Worm (Caenorhabditis elegans): ENCODE results near the gene tdo-2.
A peak's percentile ranks its signal among the peaks of the same experiment; 100 is the strongest.

The tdo-2 gene

DNA sequence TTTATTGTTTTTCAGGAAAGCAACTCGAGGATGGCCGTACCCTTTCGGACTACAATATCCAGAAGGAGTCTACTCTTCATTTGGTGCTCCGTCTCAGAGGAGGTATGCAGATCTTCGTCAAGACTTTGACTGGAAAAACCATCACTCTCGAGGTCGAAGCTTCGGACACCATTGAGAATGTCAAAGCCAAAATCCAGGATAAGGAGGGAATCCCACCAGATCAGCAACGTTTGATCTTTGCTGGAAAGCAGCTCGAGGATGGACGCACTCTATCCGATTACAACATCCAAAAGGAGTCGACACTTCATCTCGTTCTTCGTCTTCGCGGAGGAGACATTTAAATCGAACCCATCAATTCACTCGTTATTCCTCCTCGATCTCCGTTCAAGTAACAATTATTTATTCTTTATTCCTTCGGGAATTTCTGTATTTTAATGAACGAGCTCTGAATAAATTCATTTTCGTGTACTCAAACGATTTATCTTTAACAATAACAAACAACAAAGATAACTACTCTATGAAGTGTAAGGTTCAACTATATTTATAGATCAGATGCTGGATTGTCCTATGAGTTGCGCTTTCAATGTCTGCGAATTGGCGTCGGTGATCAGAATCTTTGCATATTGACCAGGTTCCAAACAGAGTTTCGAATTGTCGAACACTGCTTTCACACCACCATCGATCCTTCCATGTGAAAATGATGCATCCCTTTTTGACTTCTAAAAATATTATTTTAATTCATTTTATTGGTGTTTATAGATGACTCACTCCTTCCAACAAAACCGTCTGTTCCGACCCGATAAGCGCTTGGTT is 23.8 kb upstream of the tdo-2 start:
- TF ChIP-seq unc-62 (GFP tag; optimal IDR thresholded peaks at IDR 0.05) (no peak), ceh-90 (tag; optimal IDR thresholded peaks at IDR 0.05) (no peak), nhr-237 (tag; optimal IDR thresholded peaks at IDR 0.05) (no peak), lsy-2 (tag; optimal IDR thresholded peaks at IDR 0.05) (peak in 1 of 2 experiments; percentile 18), dsc-1 (tag; optimal IDR thresholded peaks at IDR 0.05) (peak; percentile 3), zip-4 (GFP tag; optimal IDR thresholded peaks at IDR 0.05) (no peak), blmp-1 (tag; optimal IDR thresholded peaks at IDR 0.05) (no peak), efl-3 (GFP tag; optimal IDR thresholded peaks at IDR 0.05) (no peak), ceh-8 (GFP tag; optimal IDR thresholded peaks at IDR 0.05) (no peak), xbp-1 (tag; optimal IDR thresholded peaks at IDR 0.05) (peak; percentile 18), hlh-4 (tag; optimal IDR thresholded peaks at IDR 0.05) (no peak), nhr-11 (tag; optimal IDR thresholded peaks at IDR 0.05) (no peak), irx-1 (tag; optimal IDR thresholded peaks at IDR 0.05) (no peak), tlp-1 (tag; optimal IDR thresholded peaks at IDR 0.05) (no peak), ceh-82 (tag; optimal IDR thresholded peaks at IDR 0.05) (no peak), nhr-90 (tag; optimal IDR thresholded peaks at IDR 0.05; ENCODE audit: poor library complexity) (peak; percentile 68), vab-15 (tag; optimal IDR thresholded peaks at IDR 0.05) (no peak), swsn-7 (tag; optimal IDR thresholded peaks at IDR 0.05) (no peak), egl-27 (tag; optimal IDR thresholded peaks at IDR 0.05) (no peak), aha-1 (tag; optimal IDR thresholded peaks at IDR 0.05) (no peak), egl-13 (tag; optimal IDR thresholded peaks at IDR 0.05) (no peak), ztf-11 (tag; optimal IDR thresholded peaks at IDR 0.05) (peak in 1 of 2 experiments; percentile 19), tbx-2 (tag; optimal IDR thresholded peaks at IDR 0.05) (no peak), rnt-1 (tag; optimal IDR thresholded peaks at IDR 0.05) (no peak), hlh-17 (GFP tag; optimal IDR thresholded peaks at IDR 0.05; ENCODE audit: borderline replicate concordance) (no peak), mdl-1 (tag; optimal IDR thresholded peaks at IDR 0.05) (no peak), alr-1 (tag; optimal IDR thresholded peaks at IDR 0.05; ENCODE audit: borderline replicate concordance) (no peak), fkh-4 (tag; optimal IDR thresholded peaks at IDR 0.05; ENCODE audit: borderline replicate concordance) (no peak), nhr-77 (tag; optimal IDR thresholded peaks at IDR 0.05) (no peak), nhr-28 (tag; optimal IDR thresholded peaks at IDR 0.05) (no peak), zag-1 (tag; optimal IDR thresholded peaks at IDR 0.05) (no peak), C04F5.9 (tag; optimal IDR thresholded peaks at IDR 0.05) (no peak), jun-1 (tag; optimal IDR thresholded peaks at IDR 0.05) (no peak), mef-2 (tag; optimal IDR thresholded peaks at IDR 0.05) (no peak), nhr-12 (tag; optimal IDR thresholded peaks at IDR 0.05) (no peak), unc-86 (tag; optimal IDR thresholded peaks at IDR 0.05) (no peak), nhr-20 (tag; optimal IDR thresholded peaks at IDR 0.05) (peak; percentile 40), unc-30 (tag; optimal IDR thresholded peaks at IDR 0.05) (no peak), nhr-84 (tag; optimal IDR thresholded peaks at IDR 0.05) (no peak), ces-1 (GFP tag; optimal IDR thresholded peaks at IDR 0.05) (no peak), C34B4.2 (tag; optimal IDR thresholded peaks at IDR 0.05) (no peak), nhr-19 (GFP tag; conservative IDR thresholded peaks at IDR 0.05) (no peak), pag-3 (tag; optimal IDR thresholded peaks at IDR 0.05; ENCODE audit: borderline replicate concordance, insufficient read depth) (no peak), skn-1 (tag; optimal IDR thresholded peaks at IDR 0.05) (no peak), elt-2 (tag; optimal IDR thresholded peaks at IDR 0.05) (peak; percentile 39), nhr-71 (tag; optimal IDR thresholded peaks at IDR 0.05) (peak; percentile 54), efl-1 (optimal IDR thresholded peaks at IDR 0.05) (peak in 1 of 2 experiments; percentile 24), efl-1 (GFP tag; optimal IDR thresholded peaks at IDR 0.05 in 1 of 2) (peak in 1 of 2 experiments; percentile 92), nhr-47 (tag; optimal IDR thresholded peaks at IDR 0.05) (peak; percentile 58), fkh-8 (tag; optimal IDR thresholded peaks at IDR 0.05) (no peak), unc-98 (GFP tag; IDR thresholded peaks at IDR 0.05) (no peak), snpc-4 (tag; optimal IDR thresholded peaks at IDR 0.05) (no peak)

Measured in whole organism, L1 larva.